Fruit fly (Drosophila melanogaster) whole organism, adult: ENCODE data around the gene CG13983.

Experiments used
- CG12768 ChIP-seq: fragments of 200-800 bp; sonication (Bioruptor generic); optimal IDR thresholded peaks from 2 replicates; lab custom pipeline; 2017; ENCODE audit warnings: missing biosample characterization, missing genetic modification characterization, mild to moderate bottlenecking, moderate library complexity, missing genetic modification reagents
- CG14711 ChIP-seq: fragments of 200-800 bp; sonication (Bioruptor generic); optimal IDR thresholded peaks from 2 replicates; lab custom pipeline; 2018; ENCODE audit warnings: missing biosample characterization, mild to moderate bottlenecking, missing genetic modification characterization, moderate library complexity
- CG1620 ChIP-seq: fragments of 200-800 bp; sonication (Bioruptor generic); optimal IDR thresholded peaks from 2 replicates; lab custom pipeline; 2016; ENCODE audit warnings: missing biosample characterization, missing genetic modification characterization
- CG33017 ChIP-seq: fragments of 200-800 bp; sonication (Bioruptor generic); optimal IDR thresholded peaks from 2 replicates; lab custom pipeline; 2018; ENCODE audit warnings: missing biosample characterization, mild to moderate bottlenecking, missing genetic modification characterization, moderate library complexity
- CG7045 ChIP-seq: fragments of 200-800 bp; sonication (Bioruptor generic); optimal IDR thresholded peaks from 2 replicates; lab custom pipeline; 2017; ENCODE audit warnings: missing biosample characterization, mild to moderate bottlenecking, missing genetic modification characterization
- CG7101 ChIP-seq: fragments of 200-800 bp; sonication (Bioruptor generic); optimal IDR thresholded peaks from 2 replicates; lab custom pipeline; 2018; ENCODE audit warnings: missing biosample characterization, mild to moderate bottlenecking, missing genetic modification characterization, moderate library complexity
- Clk ChIP-seq: fragments of 200-800 bp; sonication (Bioruptor generic); optimal IDR thresholded peaks from 2 replicates; lab custom pipeline; 2017; ENCODE audit warnings: missing biosample characterization, missing genetic modification characterization
- Crg-1 ChIP-seq: fragments of 200-800 bp; sonication (Bioruptor generic); optimal IDR thresholded peaks from 2 replicates; lab custom pipeline; 2016; ENCODE audit warnings: missing biosample characterization, missing genetic modification characterization
- Mnt ChIP-seq: fragments of 200-800 bp; sonication (Bioruptor generic); optimal IDR thresholded peaks from 2 replicates; lab custom pipeline; 2016; ENCODE audit warnings: missing biosample characterization, mild to moderate bottlenecking, missing genetic modification characterization
- bab1 ChIP-seq: fragments of 200-800 bp; sonication (Bioruptor generic); optimal IDR thresholded peaks from 3 replicates; lab custom pipeline; 2019; ENCODE audit warnings: missing biosample characterization, mild to moderate bottlenecking, missing genetic modification characterization, moderate library complexity
- kay ChIP-seq: fragments of 200-800 bp; sonication (Bioruptor generic); peaks from one replicate; lab custom pipeline; 2016; ENCODE audit warnings: missing biosample characterization, missing genetic modification characterization, borderline replicate concordance
- ovo ChIP-seq: fragments of 200-800 bp; sonication (Bioruptor generic); optimal IDR thresholded peaks from 2 replicates; lab custom pipeline; 2016; ENCODE audit warnings: missing biosample characterization, missing genetic modification characterization
- pad ChIP-seq: fragments of 200-800 bp; sonication (Bioruptor generic); optimal IDR thresholded peaks from 3 replicates; lab custom pipeline; 2017; ENCODE audit warnings: missing biosample characterization, missing genetic modification characterization, mild to moderate bottlenecking, moderate library complexity, missing genetic modification reagents
- toe ChIP-seq: fragments of 200-800 bp; sonication (Bioruptor generic); optimal IDR thresholded peaks from 2 replicates; lab custom pipeline; 2016; ENCODE audit warnings: missing biosample characterization, missing genetic modification characterization

- no peak for TF ChIP-seq CG7045
- TF ChIP-seq Crg-1 (GFP tag; lab: Kevin White, UChicago) = no peak
- TF ChIP-seq pad (GFP tag; lab: Kevin White, UChicago) = no peak
- TF ChIP-seq bab1 = no peak
- no peak for TF ChIP-seq Clk
- no peak for TF ChIP-seq CG7101 (tag; lab: Kevin White, UChicago)
- no peak for TF ChIP-seq CG33017 (tag; lab: Kevin White, UChicago)
- TF ChIP-seq CG1620 = no peak
- no peak for TF ChIP-seq kay (GFP tag; lab: Kevin White, UChicago)
- no peak for TF ChIP-seq CG14711
- no peak for TF ChIP-seq toe (GFP tag; lab: Kevin White, UChicago)
- no peak for TF ChIP-seq ovo
- no peak for TF ChIP-seq CG12768
- no peak for TF ChIP-seq Mnt
These were observed 12.5 kb upstream of the CG13983 start for dm6 chr2L:6276815-6277214.
